Worm (Caenorhabditis elegans): ENCODE results near the gene Y37E11AL.9.

Gene Y37E11AL.9

DNA sequence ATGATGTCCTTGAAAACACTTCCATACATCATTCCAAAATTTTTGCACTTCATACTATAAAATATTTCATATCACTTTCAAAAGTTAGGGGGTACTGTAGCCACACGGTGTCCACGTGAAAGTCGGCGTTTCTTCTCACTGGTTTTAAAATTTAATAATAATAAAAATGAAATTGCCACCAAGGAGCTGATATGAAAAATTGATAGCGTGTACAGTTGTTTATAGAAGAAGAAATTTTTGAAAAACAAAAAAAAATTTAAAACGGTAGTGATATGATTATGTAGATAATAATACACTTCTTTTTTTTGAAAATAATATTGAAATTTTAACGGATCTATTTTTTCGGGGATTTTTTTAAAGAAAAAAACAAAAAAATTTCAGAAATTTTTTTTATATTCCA is 40.5 kb downstream of the Y37E11AL.9 start:
- TF ChIP-seq lin-11 (tag; optimal IDR thresholded peaks at IDR 0.05) (no peak), ceh-16 (tag; optimal IDR thresholded peaks at IDR 0.05) (no peak), nhr-25 (tag; optimal IDR thresholded peaks at IDR 0.05) (no peak), ztf-1 (GFP tag; conservative IDR thresholded peaks at IDR 0.05) (no peak), elt-1 (tag; optimal IDR thresholded peaks at IDR 0.05) (no peak), lin-13 (GFP tag; optimal IDR thresholded peaks at IDR 0.05) (no peak), nhr-6 (tag; optimal IDR thresholded peaks at IDR 0.05) (no peak)

DNA sequence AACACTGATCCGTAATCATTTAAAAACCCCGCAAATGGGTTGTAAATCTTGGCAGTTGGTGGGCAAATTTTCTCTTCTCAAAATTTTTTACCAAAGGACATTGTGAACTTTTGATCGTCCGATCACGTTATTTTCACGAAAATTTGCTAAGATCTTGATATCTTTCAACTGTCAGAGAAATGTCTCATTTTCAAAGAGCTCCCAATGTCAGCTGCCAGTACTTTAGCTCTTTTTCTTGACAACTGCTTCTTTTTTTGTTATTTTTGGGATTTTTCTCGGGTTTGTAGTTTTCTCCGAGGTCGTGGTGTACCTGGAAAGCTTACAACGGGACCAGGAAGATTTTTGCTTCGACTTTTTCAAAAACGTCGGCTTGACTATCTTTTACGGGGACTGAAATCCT is 44.6 kb downstream of the Y37E11AL.9 start:
- TF ChIP-seq nhr-23 (tag; optimal IDR thresholded peaks at IDR 0.05) = no peak
- peak in 1 of 2 experiments; percentile 40 for TF ChIP-seq lsy-2 (tag; optimal IDR thresholded peaks at IDR 0.05)
- TF ChIP-seq nhr-129 (tag; optimal IDR thresholded peaks at IDR 0.05) = peak; percentile 19
- peak; percentile 47 for TF ChIP-seq F13H6.1 (tag; optimal IDR thresholded peaks at IDR 0.05)
- no peak for TF ChIP-seq lin-39 (tag; optimal IDR thresholded peaks at IDR 0.05)

DNA sequence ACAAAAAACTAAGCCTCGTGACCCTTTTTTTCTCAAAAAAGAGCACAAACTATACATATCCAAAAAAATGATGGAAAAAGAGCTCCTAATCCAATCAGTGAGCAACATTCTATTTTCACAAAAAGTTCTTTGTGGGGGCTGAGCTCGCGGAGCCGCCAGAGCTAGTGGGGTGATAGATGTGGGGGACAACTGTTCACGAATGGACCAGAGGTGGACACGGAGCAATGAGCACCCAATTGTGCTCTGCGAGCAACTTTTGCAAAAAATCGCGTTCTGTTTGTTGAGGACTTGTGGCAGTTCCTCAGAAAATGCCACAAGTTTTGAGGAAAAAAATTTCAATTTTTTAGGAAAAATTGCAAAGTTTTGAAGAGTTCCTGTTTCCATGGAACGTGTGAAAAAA is 45.6 kb downstream of the Y37E11AL.9 start:
- TF ChIP-seq snpc-4 (tag; optimal IDR thresholded peaks at IDR 0.05) (no peak), F13H6.1 (tag; optimal IDR thresholded peaks at IDR 0.05) (peak; percentile 46), mbf-1 (tag; optimal IDR thresholded peaks at IDR 0.05) (no peak)

DNA sequence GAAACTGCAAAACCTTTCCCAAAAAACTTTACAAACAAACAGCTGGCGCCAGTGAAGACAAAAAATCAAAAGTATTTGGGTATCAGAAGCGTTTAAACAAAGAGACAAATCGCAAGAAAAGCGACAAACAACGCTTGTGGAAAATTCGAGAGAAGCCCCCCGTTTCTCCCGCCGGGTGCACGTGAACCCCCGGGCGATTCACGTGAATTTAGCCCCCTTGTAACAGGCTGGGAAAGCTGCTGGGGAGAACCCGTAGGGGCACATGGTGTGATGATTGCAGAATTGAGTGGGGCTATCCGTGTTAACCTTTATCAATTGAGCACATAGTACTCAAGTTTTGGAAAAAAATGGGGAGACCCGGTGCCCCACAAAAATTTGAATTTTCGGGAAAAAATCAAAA is 46.2 kb downstream of the Y37E11AL.9 start:
- peak; percentile 48 to 71 for TF ChIP-seq mdl-1 (tag; optimal IDR thresholded peaks at IDR 0.05)
- peak; percentile 7 for TF ChIP-seq blmp-1 (tag; optimal IDR thresholded peaks at IDR 0.05; ENCODE audit: insufficient read depth)
- no peak for TF ChIP-seq aly-2 (tag; optimal IDR thresholded peaks at IDR 0.05)
- TF ChIP-seq crh-2 (tag; optimal IDR thresholded peaks at IDR 0.05) = peak; percentile 14
- peak; percentile 72 for TF ChIP-seq nhr-129 (tag; optimal IDR thresholded peaks at IDR 0.05)
- TF ChIP-seq mab-5 (tag; optimal IDR thresholded peaks at IDR 0.05) = peak; percentile 38
- TF ChIP-seq C34F6.9 (tag; optimal IDR thresholded peaks at IDR 0.05) = peak; percentile 16
- TF ChIP-seq ama-1 (optimal IDR thresholded peaks at IDR 0.05) = no peak
- peak; percentile 64 for TF ChIP-seq nhr-25 (tag; optimal IDR thresholded peaks at IDR 0.05)
- TF ChIP-seq gmeb-1 (tag; optimal IDR thresholded peaks at IDR 0.05) = peak; percentile 33
- peak; percentile 22 for TF ChIP-seq fos-1 (tag; optimal IDR thresholded peaks at IDR 0.05)
- peak; percentile 65 for TF ChIP-seq sma-3 (GFP tag; optimal IDR thresholded peaks at IDR 0.05)
- peak; percentile 99 for TF ChIP-seq sma-9 (GFP tag; optimal IDR thresholded peaks at IDR 0.05)
- TF ChIP-seq sma-9 (tag; optimal IDR thresholded peaks at IDR 0.05) = no peak
- TF ChIP-seq F13H6.1 (tag; optimal IDR thresholded peaks at IDR 0.05) = peak; percentile 95
- TF ChIP-seq nhr-237 (tag; optimal IDR thresholded peaks at IDR 0.05) = no peak
- TF ChIP-seq nhr-21 (tag; optimal IDR thresholded peaks at IDR 0.05) = peak; percentile 62
- TF ChIP-seq lin-11 (tag; optimal IDR thresholded peaks at IDR 0.05) = peak; percentile 3
- no peak for TF ChIP-seq zag-1 (tag; optimal IDR thresholded peaks at IDR 0.05)
- TF ChIP-seq ceh-82 (tag; optimal IDR thresholded peaks at IDR 0.05) = no peak
- TF ChIP-seq lsy-2 (tag; optimal IDR thresholded peaks at IDR 0.05) = peak in 1 of 2 experiments; percentile 47
- TF ChIP-seq nhr-10 (tag; optimal IDR thresholded peaks at IDR 0.05) = no peak
- peak; percentile 36 for TF ChIP-seq Y55F3AM.14 (GFP tag; optimal IDR thresholded peaks at IDR 0.05)
- peak; percentile 69 for TF ChIP-seq egl-27 (tag; optimal IDR thresholded peaks at IDR 0.05)
- no peak for TF ChIP-seq elt-3 (tag; optimal IDR thresholded peaks at IDR 0.05)

DNA sequence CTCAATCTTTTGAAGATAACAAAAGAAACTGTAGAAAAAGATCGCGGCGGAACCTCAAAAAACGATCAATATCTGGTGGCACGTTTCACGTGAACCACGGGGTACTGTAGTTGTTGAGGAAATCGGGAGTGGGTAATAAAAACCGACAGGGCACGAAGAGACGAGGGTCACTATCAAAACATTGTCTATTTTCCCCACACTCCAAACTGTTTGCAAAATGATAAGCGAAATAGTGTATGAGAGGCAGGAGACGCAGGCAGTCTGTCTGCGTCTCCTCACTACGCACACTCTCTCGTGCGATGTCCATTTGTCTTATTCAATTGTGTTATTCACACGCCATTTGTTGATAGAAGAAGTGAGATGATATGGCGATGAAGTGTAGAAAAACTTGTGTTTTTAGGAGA is 47.0 kb downstream of the Y37E11AL.9 start:
- TF ChIP-seq nhr-21 (tag; optimal IDR thresholded peaks at IDR 0.05) = peak; percentile 94
- TF ChIP-seq Y55F3AM.14 (GFP tag; optimal IDR thresholded peaks at IDR 0.05) = peak; percentile 17
- TF ChIP-seq lin-13 (GFP tag; optimal IDR thresholded peaks at IDR 0.05) = no peak
- TF ChIP-seq egl-27 (tag; optimal IDR thresholded peaks at IDR 0.05) = peak; percentile 32
- TF ChIP-seq unc-55 (GFP tag; optimal IDR thresholded peaks at IDR 0.05) = no peak
- no peak for TF ChIP-seq elt-1 (tag; optimal IDR thresholded peaks at IDR 0.05)
- TF ChIP-seq unc-39 (tag; optimal IDR thresholded peaks at IDR 0.05) = no peak
- peak; percentile 64 for TF ChIP-seq F13H6.1 (tag; optimal IDR thresholded peaks at IDR 0.05)
- peak; percentile 89 for TF ChIP-seq nhr-25 (tag; optimal IDR thresholded peaks at IDR 0.05)
- no peak for TF ChIP-seq lin-39 (tag; optimal IDR thresholded peaks at IDR 0.05)
- TF ChIP-seq alr-1 (tag; optimal IDR thresholded peaks at IDR 0.05) = no peak
- TF ChIP-seq crh-2 (tag; optimal IDR thresholded peaks at IDR 0.05) = peak; percentile 64
- TF ChIP-seq unc-62 (GFP tag; optimal IDR thresholded peaks at IDR 0.05) = no peak
- peak; percentile 38 for TF ChIP-seq blmp-1 (tag; optimal IDR thresholded peaks at IDR 0.05; ENCODE audit: insufficient read depth)
- TF ChIP-seq peb-1 (tag; optimal IDR thresholded peaks at IDR 0.05) = no peak
- TF ChIP-seq nhr-77 (tag; optimal IDR thresholded peaks at IDR 0.05) = no peak
- no peak for TF ChIP-seq zag-1 (tag; optimal IDR thresholded peaks at IDR 0.05)
- TF ChIP-seq gmeb-1 (tag; optimal IDR thresholded peaks at IDR 0.05) = peak; percentile 70
- no peak for TF ChIP-seq lin-11 (tag; optimal IDR thresholded peaks at IDR 0.05)
- TF ChIP-seq ama-1 (optimal IDR thresholded peaks at IDR 0.05) = no peak
- no peak for TF ChIP-seq nhr-11 (tag; optimal IDR thresholded peaks at IDR 0.05)
- TF ChIP-seq sma-9 (GFP tag; optimal IDR thresholded peaks at IDR 0.05) = peak; percentile 96
- TF ChIP-seq sma-9 (tag; optimal IDR thresholded peaks at IDR 0.05) = no peak
- TF ChIP-seq sma-3 (GFP tag; optimal IDR thresholded peaks at IDR 0.05) = peak; percentile 91
- TF ChIP-seq nhr-129 (tag; optimal IDR thresholded peaks at IDR 0.05) = peak; percentile 67
- TF ChIP-seq ztf-4 (tag; optimal IDR thresholded peaks at IDR 0.05) = no peak
- peak in 1 of 2 experiments; percentile 84 for TF ChIP-seq lsy-2 (tag; optimal IDR thresholded peaks at IDR 0.05)
- no peak for TF ChIP-seq nhr-237 (tag; optimal IDR thresholded peaks at IDR 0.05)
- no peak for TF ChIP-seq sem-4 (tag; optimal IDR thresholded peaks at IDR 0.05)
- peak; percentile 6 to 65 for TF ChIP-seq mdl-1 (tag; optimal IDR thresholded peaks at IDR 0.05)
- TF ChIP-seq mab-5 (tag; optimal IDR thresholded peaks at IDR 0.05) = no peak
- TF ChIP-seq aly-2 (tag; optimal IDR thresholded peaks at IDR 0.05) = no peak
- TF ChIP-seq fos-1 (tag; optimal IDR thresholded peaks at IDR 0.05) = peak; percentile 41
